Fruit fly (Drosophila melanogaster) whole organism: ENCODE measurements around the gene CG33303.
A peak's percentile ranks its signal among the peaks of the same experiment; 100 is the strongest.

Experiments
- CG8478 ChIP-seq: fragments of >200 bp; optimal IDR thresholded peaks from 2 replicates; lab custom pipeline; 2018; ENCODE audit warnings: inconsistent platforms
- Dll ChIP-seq: fragments of >200 bp; optimal IDR thresholded peaks from 2 replicates; lab custom pipeline; 2017
- EcR ChIP-seq, 2 experiments: fragments of >200 bp; optimal IDR thresholded peaks; 2 replicates each; lab custom pipeline; 2017; ENCODE audit warnings: missing biosample characterization in 2 of 2, missing genetic modification characterization in 2 of 2, missing genetic modification reagents in 2 of 2
- pan ChIP-seq: fragments of >200 bp; optimal IDR thresholded peaks from 2 replicates; lab custom pipeline; 2017
- psq ChIP-seq: fragments of >200 bp; optimal IDR thresholded peaks from 2 replicates; lab custom pipeline; 2017
- usp ChIP-seq: fragments of >200 bp; optimal IDR thresholded peaks from 2 replicates; lab custom pipeline; 2017; ENCODE audit warnings: missing biosample characterization, missing genetic modification characterization, mixed read lengths

CG33303 gene

dm6 chr2L:10375464-10376236, at the start of gene CG33303, which contains the start of gene dpr19:
Gene CG33303 (minus strand): TSS chr2L:10375757.
Gene dpr19 (plus strand): TSS chr2L:10376168.
- peak; percentile 21 for TF ChIP-seq pan
- TF ChIP-seq psq (lab: Kevin White, UChicago), result no peak

dm6 chr2L:10422643-10423606, 47.4 kb upstream of the CG33303 start, which contains the start of the genes pie and Wdfy2:
Gene pie (minus strand): TSS chr2L:10422780.
Gene Wdfy2 (plus strand): TSS chr2L:10423291.
- TF ChIP-seq Dll, result no peak
- TF ChIP-seq psq (lab: Kevin White, UChicago), result no peak
- no peak for TF ChIP-seq CG8478 (lab: Kevin White, UChicago)

dm6 chr2L:10418981-10419380, 43.4 kb upstream of the CG33303 start, which contains the start of gene RfC3:
Gene RfC3 (plus strand): TSS chr2L:10419190.
- TF ChIP-seq CG8478 (lab: Kevin White, UChicago) (no peak), pan (no peak), Dll (no peak), psq (lab: Kevin White, UChicago) (no peak), usp (GFP tag; lab: Kevin White, UChicago) (no peak), EcR (GFP tag; optimal IDR thresholded peaks at IDR 0.05; lab: Kevin White, UChicago) (no peak)

- TF ChIP-seq Dll (no peak), pan (no peak), usp (GFP tag; lab: Kevin White, UChicago) (no peak)
Observed at dm6 chr2L:10413251-10414127, 37.9 kb upstream of the CG33303 start, which contains the start of the genes CG5355 and Klp31E. Gene CG5355 (minus strand): TSS chr2L:10413463. Gene Klp31E (plus strand): TSS chr2L:10414017.

- TF ChIP-seq usp (GFP tag; lab: Kevin White, UChicago), result no peak
- no peak for TF ChIP-seq psq (lab: Kevin White, UChicago)
- TF ChIP-seq Dll, result no peak
Observed at dm6 chr2L:10408122-10408576, 32.6 kb upstream of the CG33303 start, which contains the start of the genes Ip259 and RpS27A. Gene Ip259 (plus strand): TSS chr2L:10408352. Gene RpS27A (plus strand): TSS chr2L:10408352.

dm6 chr2L:10405008-10405654, 29.6 kb upstream of the CG33303 start, which contains the start of the genes CG17768, LSm-4 and Ir31a:
Gene CG17768 (minus strand): TSS chr2L:10405203.
Gene LSm-4 (minus strand): TSS chr2L:10405203.
Gene Ir31a (plus strand): TSS chr2L:10405565.
- TF ChIP-seq usp (GFP tag; lab: Kevin White, UChicago) (no peak), CG8478 (lab: Kevin White, UChicago) (no peak), EcR (GFP tag; optimal IDR thresholded peaks at IDR 0.05; lab: Kevin White, UChicago) (no peak), pan (no peak), Dll (no peak), psq (lab: Kevin White, UChicago) (no peak)

- no peak for TF ChIP-seq psq (lab: Kevin White, UChicago)
Observed at dm6 chr2L:10403803-10404315, 28.3 kb upstream of the CG33303 start.

dm6 chr2L:10396877-10397587, 21.5 kb upstream of the CG33303 start:
- TF ChIP-seq psq (lab: Kevin White, UChicago), result no peak
- no peak for TF ChIP-seq pan
- no peak for TF ChIP-seq Dll
- no peak for TF ChIP-seq CG8478 (lab: Kevin White, UChicago)
- TF ChIP-seq EcR (GFP tag; optimal IDR thresholded peaks at IDR 0.05; lab: Kevin White, UChicago), result no peak
- TF ChIP-seq usp (GFP tag; lab: Kevin White, UChicago), result no peak

- TF ChIP-seq CG8478 (lab: Kevin White, UChicago) (no peak), Dll (no peak), EcR (GFP tag; optimal IDR thresholded peaks at IDR 0.05; lab: Kevin White, UChicago) (no peak), psq (lab: Kevin White, UChicago) (no peak), pan (no peak), usp (GFP tag; lab: Kevin White, UChicago) (no peak)
Observed at dm6 chr2L:10396488-10396824, 20.9 kb upstream of the CG33303 start, which contains the start of gene Cnot4. Gene Cnot4 (plus strand): TSS chr2L:10396716.
